Worm (Caenorhabditis elegans) whole organism, L4 larva: Measurements from ENCODE around the gene C44C10.9.

Experiments
- F37D6.2 ChIP-seq: sonication (generic microtip); optimal IDR thresholded peaks from 2 replicates; lab custom pipeline; 2016; ENCODE audit warnings: mild to moderate bottlenecking, missing genetic modification characterization, missing compliant biosample characterization
- ceh-44 ChIP-seq: fragments of 200-800 bp; sonication (Bioruptor generic); IDR thresholded peaks from 2 replicates; pipeline ENCODE4 v1.3.6; 2022; ENCODE audit warnings: missing genetic modification reagents, missing genetic modification characterization, missing compliant biosample characterization
- ceh-82 ChIP-seq: sonication (generic microtip); optimal IDR thresholded peaks from 2 replicates; lab custom pipeline; 2017; ENCODE audit warnings: missing biosample characterization, missing genetic modification characterization
- daf-16 ChIP-seq, 3 experiments: sonication (generic microtip); optimal IDR thresholded peaks; 2 replicates each; lab custom pipeline; 2016 to 2017; ENCODE audit warnings: missing genetic modification characterization in 3 of 3, missing genetic modification reagents in 3 of 3, mild to moderate bottlenecking in 2 of 3, missing compliant biosample characterization in 2 of 3, missing biosample characterization in 1 of 3, moderate library complexity in 1 of 3
- daf-19 ChIP-seq: fragments of 200-800 bp; sonication (Bioruptor generic); conservative IDR thresholded peaks from 2 replicates; pipeline ENCODE4 v1.3.6; 2022; ENCODE audit warnings: missing genetic modification characterization, missing compliant biosample characterization
- fos-1 ChIP-seq: fragments of 150-350 bp; optimal IDR thresholded peaks from 2 replicates; lab custom pipeline; 2014; ENCODE audit warnings: missing biosample characterization, missing genetic modification characterization
- nhr-6 ChIP-seq: fragments of 150-350 bp; optimal IDR thresholded peaks from 2 replicates; lab custom pipeline; 2014; ENCODE audit warnings: missing biosample characterization, missing genetic modification characterization
- nhr-76 ChIP-seq: fragments of 150-350 bp; optimal IDR thresholded peaks from 2 replicates; lab custom pipeline; 2014; ENCODE audit warnings: missing biosample characterization, missing genetic modification characterization
- skn-1 ChIP-seq: fragments of 150-350 bp; optimal IDR thresholded peaks from 2 replicates; lab custom pipeline; 2014; ENCODE audit warnings: missing biosample characterization, missing genetic modification characterization
- snpc-4 ChIP-seq: fragments of 150-350 bp; optimal IDR thresholded peaks from 2 replicates; lab custom pipeline; 2014; ENCODE audit warnings: missing biosample characterization, missing genetic modification characterization
- unc-62 ChIP-seq, 3 experiments: fragments of 150-350 bp in 1 of 3; sonication (generic microtip); optimal IDR thresholded peaks in 2 of 3; peaks in 1 of 3; 1 replicate in 1 of 3; 2 replicates in 2 of 3; lab custom pipeline; 2014 to 2017; ENCODE audit warnings: missing biosample characterization in 3 of 3, missing genetic modification characterization in 3 of 3, missing genetic modification reagents in 3 of 3, missing genotype in 1 of 3

ce11 chrX:11727761-11728160 is 11.4 kb upstream of the C44C10.9 start, which contains the start of the genes gst-42 and D1053.2:
- TF ChIP-seq daf-19 (GFP tag; lab: Robert Waterston, UW) (no peak), ceh-44 (GFP tag; lab: Robert Waterston, UW) (no peak), nhr-76 (tag; lab: Kevin White, UChicago) (no peak), unc-62 (GFP tag; optimal IDR thresholded peaks at IDR 0.05 in 1 of 2; lab: Kevin White, UChicago) (peak in 1 of 2 experiments; percentile 40), unc-62 (tag; optimal IDR thresholded peaks at IDR 0.05; lab: Kevin White, UChicago) (no peak), F37D6.2 (tag; lab: Kevin White, UChicago) (no peak), skn-1 (no peak), fos-1 (tag; lab: Kevin White, UChicago) (no peak), nhr-6 (tag; lab: Kevin White, UChicago) (peak; percentile 56), ceh-82 (tag; lab: Kevin White, UChicago) (no peak), snpc-4 (tag; lab: Kevin White, UChicago) (no peak), daf-16 (GFP tag; optimal IDR thresholded peaks at IDR 0.05; lab: Kevin White, UChicago) (peak in 1 of 2 experiments; percentile 9), daf-16 (tag; optimal IDR thresholded peaks at IDR 0.05; lab: Kevin White, UChicago) (peak; percentile 99)
